Fruit fly (Drosophila melanogaster) whole organism, prepupa: Measurements from ENCODE around the gene CG7182.

Experiments
- CG6808 ChIP-seq: fragments of 200-800 bp; sonication (Bioruptor generic); optimal IDR thresholded peaks from 3 replicates; lab custom pipeline; 2017; ENCODE audit warnings: missing biosample characterization, missing genetic modification characterization, mild to moderate bottlenecking, moderate library complexity, missing genetic modification reagents
- Sox102F ChIP-seq: fragments of 200-800 bp; sonication (Bioruptor generic); optimal IDR thresholded peaks from 2 replicates; lab custom pipeline; 2016; ENCODE audit warnings: missing biosample characterization, mild to moderate bottlenecking, missing genetic modification characterization
- esn ChIP-seq: fragments of 200-800 bp; sonication (Bioruptor generic); optimal IDR thresholded peaks from 2 replicates; lab custom pipeline; 2016; ENCODE audit warnings: missing biosample characterization, mild to moderate bottlenecking, missing genetic modification characterization, moderate library complexity
- fd85E ChIP-seq: fragments of 200-800 bp; sonication (Bioruptor generic); optimal IDR thresholded peaks from 3 replicates; lab custom pipeline; 2016; ENCODE audit warnings: missing biosample characterization, missing genetic modification characterization

dm6 chr3L:8295227-8295626, 51.0 kb downstream of the CG7182 start, which contains the start of gene CG7201:
- TF ChIP-seq Sox102F (GFP tag; lab: Kevin White, UChicago) (no peak), fd85E (GFP tag; lab: Kevin White, UChicago) (no peak), esn (GFP tag; lab: Kevin White, UChicago) (no peak), CG6808 (GFP tag; lab: Kevin White, UChicago) (no peak)
